Fruit fly (Drosophila melanogaster) whole organism, embryonic: ENCODE measurements around the gene Tep4.

ENCODE experiments used
- Aef1 ChIP-seq: fragments of 200-800 bp; sonication (Bioruptor generic); IDR thresholded peaks from 3 replicates; pipeline ENCODE4 v1.3.6; 2022; ENCODE audit warnings: missing biosample characterization, missing genetic modification characterization
- Awh ChIP-seq: fragments of 200-800 bp; sonication (Bioruptor generic); IDR thresholded peaks from 2 replicates; pipeline ENCODE4, ENCODE4 v1.3.6; 2022; ENCODE audit warnings: missing biosample characterization, missing genetic modification characterization
- BtbVII ChIP-seq: fragments of 200-800 bp; sonication (Bioruptor generic); optimal IDR thresholded peaks from 3 replicates; lab custom pipeline; 2017; ENCODE audit warnings: missing biosample characterization, mild to moderate bottlenecking, missing genetic modification characterization
- CG10267 ChIP-seq: fragments of 200-800 bp; sonication (Bioruptor generic); optimal IDR thresholded peaks from 2 replicates; lab custom pipeline; 2018; ENCODE audit warnings: missing biosample characterization, mild to moderate bottlenecking, missing genetic modification characterization, moderate library complexity
- CG10321 ChIP-seq: fragments of 200-800 bp; sonication (Bioruptor generic); IDR thresholded peaks from 2 replicates; pipeline ENCODE4 v1.3.6; 2022; ENCODE audit warnings: missing biosample characterization, missing genetic modification characterization
- CG11398 ChIP-seq: fragments of 200-800 bp; sonication (Bioruptor generic); optimal IDR thresholded peaks from 2 replicates; lab custom pipeline; 2016; ENCODE audit warnings: missing biosample characterization, missing genetic modification characterization
- CG11456 ChIP-seq: fragments of 200-800 bp; sonication (Bioruptor generic); IDR thresholded peaks from 3 replicates; pipeline ENCODE4 v1.3.6; 2022; ENCODE audit warnings: missing biosample characterization, missing genetic modification characterization
- CG11504 ChIP-seq: fragments of 200-800 bp; sonication (Bioruptor generic); optimal IDR thresholded peaks from 3 replicates; lab custom pipeline; 2019; ENCODE audit warnings: missing biosample characterization, mild to moderate bottlenecking, missing genetic modification characterization, moderate library complexity
- CG12071 ChIP-seq: fragments of 200-800 bp; sonication (Bioruptor generic); optimal IDR thresholded peaks from 3 replicates; lab custom pipeline; 2018; ENCODE audit warnings: missing biosample characterization, mild to moderate bottlenecking, missing genetic modification characterization
- CG13424 ChIP-seq: fragments of 200-800 bp; sonication (Bioruptor generic); optimal IDR thresholded peaks from 2 replicates; lab custom pipeline; 2019; ENCODE audit warnings: missing biosample characterization, mild to moderate bottlenecking, missing genetic modification characterization, moderate library complexity
- CG17359 ChIP-seq: fragments of 200-800 bp; sonication (Bioruptor generic); optimal IDR thresholded peaks from 3 replicates; lab custom pipeline; 2018; ENCODE audit warnings: missing biosample characterization, mild to moderate bottlenecking, missing genetic modification characterization, moderate library complexity
- CG17912 ChIP-seq: fragments of 200-800 bp; sonication (Bioruptor generic); optimal IDR thresholded peaks from 2 replicates; lab custom pipeline; 2018; ENCODE audit warnings: missing biosample characterization, mild to moderate bottlenecking, missing genetic modification characterization
- CG18262 ChIP-seq: fragments of 200-800 bp; optimal IDR thresholded peaks from 3 replicates; lab custom pipeline; 2019; ENCODE audit warnings: missing biosample characterization, mild to moderate bottlenecking, missing genetic modification characterization, moderate library complexity
- CG2120 ChIP-seq: fragments of 200-800 bp; sonication (Bioruptor generic); optimal IDR thresholded peaks from 3 replicates; lab custom pipeline; 2016; ENCODE audit warnings: missing biosample characterization, missing genetic modification characterization
- CG2199 ChIP-seq: fragments of 200-800 bp; sonication (Bioruptor generic); IDR thresholded peaks from 3 replicates; pipeline ENCODE4 v1.3.6; 2022; ENCODE audit warnings: missing biosample characterization, missing genetic modification characterization
- CG30020 ChIP-seq: fragments of 200-800 bp; optimal IDR thresholded peaks from 2 replicates; lab custom pipeline; 2019; ENCODE audit warnings: missing biosample characterization, mild to moderate bottlenecking, missing genetic modification characterization, moderate library complexity
- CG31365 ChIP-seq: fragments of 200-800 bp; sonication (Bioruptor generic); optimal IDR thresholded peaks from 2 replicates; lab custom pipeline; 2018; ENCODE audit warnings: missing biosample characterization, mild to moderate bottlenecking, missing genetic modification characterization
- CG3163 ChIP-seq: fragments of 200-800 bp; sonication (Bioruptor generic); optimal IDR thresholded peaks from 3 replicates; lab custom pipeline; 2016; ENCODE audit warnings: missing biosample characterization, missing genetic modification characterization
- CG33213 ChIP-seq: fragments of 200-800 bp; sonication (Bioruptor generic); optimal IDR thresholded peaks from 3 replicates; lab custom pipeline; 2016; ENCODE audit warnings: missing biosample characterization, missing genetic modification characterization
- CG33557 ChIP-seq: fragments of 200-800 bp; sonication (Bioruptor generic); optimal IDR thresholded peaks from 2 replicates; lab custom pipeline; 2019; ENCODE audit warnings: missing biosample characterization, mild to moderate bottlenecking, missing genetic modification characterization, moderate library complexity
- CG34376 ChIP-seq: fragments of 200-800 bp; sonication (Bioruptor generic); optimal IDR thresholded peaks from 2 replicates; lab custom pipeline; 2018; ENCODE audit warnings: missing biosample characterization, mild to moderate bottlenecking, missing genetic modification characterization
- CG3726 ChIP-seq: fragments of 200-800 bp; sonication (Bioruptor generic); IDR thresholded peaks from 3 replicates; pipeline ENCODE4, ENCODE4 v1.3.6; 2022; ENCODE audit warnings: missing biosample characterization, missing genetic modification characterization
- CG4424 ChIP-seq: fragments of 200-800 bp; sonication (Bioruptor generic); optimal IDR thresholded peaks from 3 replicates; lab custom pipeline; 2016; ENCODE audit warnings: missing biosample characterization, missing genetic modification characterization
- CG6175 ChIP-seq: fragments of 200-800 bp; sonication (Bioruptor generic); IDR thresholded peaks from 3 replicates; pipeline ENCODE4 v1.3.6; 2022; ENCODE audit warnings: missing biosample characterization, missing genetic modification characterization
- CG6683 ChIP-seq: fragments of 200-800 bp; sonication (Bioruptor generic); optimal IDR thresholded peaks from 2 replicates; lab custom pipeline; 2017; ENCODE audit warnings: missing biosample characterization, mild to moderate bottlenecking, missing genetic modification characterization, missing genetic modification reagents
- CG8924 ChIP-seq: fragments of 200-800 bp; optimal IDR thresholded peaks from 3 replicates; lab custom pipeline; 2019; ENCODE audit warnings: missing biosample characterization, mild to moderate bottlenecking, missing genetic modification characterization, moderate library complexity
- CG9437 ChIP-seq: fragments of 200-800 bp; sonication (Bioruptor generic); optimal IDR thresholded peaks from 2 replicates; lab custom pipeline; 2018; ENCODE audit warnings: missing biosample characterization, mild to moderate bottlenecking, missing genetic modification characterization
- Camta ChIP-seq: fragments of 200-800 bp; sonication (Bioruptor generic); optimal IDR thresholded peaks from 2 replicates; lab custom pipeline; 2016; ENCODE audit warnings: missing biosample characterization, missing genetic modification characterization
- Lhr ChIP-seq: fragments of 200-800 bp; sonication (Bioruptor generic); optimal IDR thresholded peaks from 3 replicates; lab custom pipeline; 2017; ENCODE audit warnings: mild to moderate bottlenecking, missing biosample characterization, missing genetic modification reagents, missing genetic modification characterization
- Mes4 ChIP-seq: fragments of 200-800 bp; sonication (Bioruptor generic); optimal IDR thresholded peaks from 2 replicates; lab custom pipeline; 2016; ENCODE audit warnings: missing biosample characterization, missing genetic modification characterization
- Nf-YB ChIP-seq: fragments of 200-800 bp; sonication (Bioruptor generic); optimal IDR thresholded peaks from 3 replicates; lab custom pipeline; 2019; ENCODE audit warnings: missing biosample characterization, mild to moderate bottlenecking, missing genetic modification characterization, moderate library complexity
- Oaz ChIP-seq: fragments of 200-800 bp; sonication (Bioruptor generic); IDR thresholded peaks from 2 replicates; pipeline ENCODE4 v1.3.6; 2022; ENCODE audit warnings: missing biosample characterization, missing genetic modification characterization
- Optix ChIP-seq: fragments of 200-800 bp; sonication (Bioruptor generic); IDR thresholded peaks from 3 replicates; pipeline ENCODE4 v1.3.6; 2022; ENCODE audit warnings: missing biosample characterization, missing genetic modification characterization
- PHDP ChIP-seq: fragments of 200-800 bp; sonication (Bioruptor generic); optimal IDR thresholded peaks from 3 replicates; lab custom pipeline; 2018; ENCODE audit warnings: missing biosample characterization, mild to moderate bottlenecking, missing genetic modification characterization, moderate library complexity
- Ravus ChIP-seq: fragments of 200-800 bp; sonication (Bioruptor generic); IDR thresholded peaks from 2 replicates; pipeline ENCODE4 v1.3.6; 2022; ENCODE audit warnings: missing biosample characterization, missing genetic modification characterization
- Sin3A ChIP-seq: fragments of >200 bp; optimal IDR thresholded peaks from 2 replicates; lab custom pipeline; 2018
- Vsx1 ChIP-seq: fragments of 200-800 bp; sonication (Bioruptor generic); optimal IDR thresholded peaks from 2 replicates; lab custom pipeline; 2017; ENCODE audit warnings: missing biosample characterization, mild to moderate bottlenecking, missing genetic modification characterization, missing genetic modification reagents
- Xrp1 ChIP-seq: fragments of 200-800 bp; sonication (Bioruptor generic); IDR thresholded peaks from 2 replicates; pipeline ENCODE4 v1.3.6; 2022; ENCODE audit warnings: missing biosample characterization, missing genetic modification characterization
- chn ChIP-seq: fragments of 200-800 bp; sonication (Bioruptor generic); optimal IDR thresholded peaks from 2 replicates; lab custom pipeline; 2016; ENCODE audit warnings: missing biosample characterization, missing genetic modification characterization
- emc ChIP-seq: fragments of 200-800 bp; sonication (Bioruptor generic); optimal IDR thresholded peaks from 2 replicates; lab custom pipeline; 2016; ENCODE audit warnings: missing biosample characterization, missing genetic modification characterization
- en ChIP-seq: fragments of 200-800 bp; sonication (Bioruptor generic); optimal IDR thresholded peaks from 2 replicates; lab custom pipeline; 2016; ENCODE audit warnings: missing biosample characterization, missing genetic modification characterization
- fd96Cb ChIP-seq: fragments of 200-800 bp; sonication (Bioruptor generic); optimal IDR thresholded peaks from 2 replicates; lab custom pipeline; 2018; ENCODE audit warnings: missing biosample characterization, mild to moderate bottlenecking, missing genetic modification characterization, moderate library complexity
- lilli ChIP-seq: fragments of 200-800 bp; sonication (Bioruptor generic); optimal IDR thresholded peaks from 3 replicates; lab custom pipeline; 2016; ENCODE audit warnings: missing biosample characterization, missing genetic modification characterization
- nerfin-1 ChIP-seq: fragments of 200-800 bp; sonication (Bioruptor generic); optimal IDR thresholded peaks from 3 replicates; lab custom pipeline; 2019; ENCODE audit warnings: missing biosample characterization, mild to moderate bottlenecking, missing genetic modification characterization, moderate library complexity
- nmo ChIP-seq: fragments of 200-800 bp; sonication (Bioruptor generic); optimal IDR thresholded peaks from 2 replicates; lab custom pipeline; 2018; ENCODE audit warnings: missing biosample characterization, mild to moderate bottlenecking, missing genetic modification characterization, moderate library complexity
- pros ChIP-seq: fragments of 200-800 bp; sonication (Bioruptor generic); optimal IDR thresholded peaks from 3 replicates; lab custom pipeline; 2019; ENCODE audit warnings: missing biosample characterization, mild to moderate bottlenecking, missing genetic modification characterization, moderate library complexity
- pum ChIP-seq: fragments of 200-800 bp; sonication (Bioruptor generic); optimal IDR thresholded peaks from 2 replicates; lab custom pipeline; 2016; ENCODE audit warnings: missing biosample characterization, missing genetic modification characterization
- sisA ChIP-seq: fragments of 200-800 bp; sonication (Bioruptor generic); IDR thresholded peaks from 2 replicates; pipeline ENCODE4 v1.3.6; 2022; ENCODE audit warnings: missing biosample characterization, missing genetic modification characterization
- sug ChIP-seq: fragments of 200-800 bp; optimal IDR thresholded peaks from 2 replicates; lab custom pipeline; 2019; ENCODE audit warnings: missing biosample characterization, mild to moderate bottlenecking, missing genetic modification characterization, moderate library complexity
- tgo ChIP-seq: fragments of 200-800 bp; sonication (Bioruptor generic); IDR thresholded peaks from 3 replicates; pipeline ENCODE4 v1.3.6; 2022; ENCODE audit warnings: missing biosample characterization, missing genetic modification characterization
- yki ChIP-seq: fragments of >200 bp; optimal IDR thresholded peaks from 3 replicates; lab custom pipeline; 2018

Gene Tep4

dm6 chr2L:19537779-19538456 is 10.4 kb upstream of the Tep4 start, which contains the start of gene CG13082 (continued):
- peak; percentile 57 for TF ChIP-seq CG33557 (GFP tag; lab: Kevin White, UChicago)
- no peak for TF ChIP-seq Sin3A
- TF ChIP-seq nerfin-1 (tag; lab: Kevin White, UChicago), result peak; percentile 48
- peak; percentile 42; the same call in 1 of the 2 replicates for TF ChIP-seq sisA (GFP tag; lab: Robert Waterston, UW)
- TF ChIP-seq CG6175, result no peak
- no peak for TF ChIP-seq CG31365
- peak; percentile 37 for TF ChIP-seq pum
- peak; percentile 62 for TF ChIP-seq CG8924 (tag; lab: Kevin White, UChicago)
- no peak for TF ChIP-seq CG11456 (GFP tag; lab: Robert Waterston, UW)
- no peak for TF ChIP-seq CG3726
- no peak for TF ChIP-seq Aef1 (GFP tag; lab: Robert Waterston, UW)
- peak; percentile 16 for TF ChIP-seq CG9437 (GFP tag; lab: Kevin White, UChicago)
- no peak for TF ChIP-seq CG10321
- TF ChIP-seq Vsx1 (GFP tag; lab: Kevin White, UChicago), result peak; percentile 34
- TF ChIP-seq nmo (GFP tag; lab: Kevin White, UChicago), result peak; percentile 78
- TF ChIP-seq CG13424 (tag; lab: Kevin White, UChicago), result peak; percentile 64
- TF ChIP-seq CG17912 (GFP tag; lab: Kevin White, UChicago), result no peak
- TF ChIP-seq pros, result no peak
- TF ChIP-seq yki (lab: Kevin White, UChicago), result no peak
- peak; percentile 29 for TF ChIP-seq lilli (GFP tag; lab: Kevin White, UChicago)
- TF ChIP-seq Awh, result peak; percentile 27; the same call in 1 of the 2 replicates
- TF ChIP-seq Oaz (GFP tag; lab: Robert Waterston, UW), result no peak
- TF ChIP-seq Xrp1 (GFP tag; lab: Robert Waterston, UW), result peak; percentile 81
- TF ChIP-seq CG33213 (GFP tag; lab: Kevin White, UChicago), result no peak
- peak; percentile 24 for TF ChIP-seq Nf-YB
- TF ChIP-seq PHDP (tag; lab: Kevin White, UChicago), result peak; percentile 47
- peak; percentile 50 for TF ChIP-seq Camta
- no peak for TF ChIP-seq CG34376
- peak; percentile 81 for TF ChIP-seq CG18262 (tag; lab: Kevin White, UChicago)
- peak; percentile 11 for TF ChIP-seq CG17359 (tag; lab: Kevin White, UChicago)
- peak; percentile 44 for TF ChIP-seq Lhr (GFP tag; lab: Kevin White, UChicago)
- TF ChIP-seq CG3163 (GFP tag; lab: Kevin White, UChicago), result no peak
- TF ChIP-seq CG30020 (tag; lab: Kevin White, UChicago), result peak; percentile 12
- peak; percentile 60 for TF ChIP-seq CG10267 (tag; lab: Kevin White, UChicago)
- TF ChIP-seq fd96Cb, result peak; percentile 59
- no peak for TF ChIP-seq BtbVII (GFP tag; lab: Kevin White, UChicago)
- no peak for TF ChIP-seq CG11398 (GFP tag; lab: Kevin White, UChicago)
- TF ChIP-seq emc (GFP tag; lab: Kevin White, UChicago), result no peak
- TF ChIP-seq CG11504 (tag; lab: Kevin White, UChicago), result peak; percentile 64
- TF ChIP-seq Mes4 (GFP tag; lab: Kevin White, UChicago), result peak; percentile 40
- no peak for TF ChIP-seq CG2199 (GFP tag; lab: Robert Waterston, UW)
- TF ChIP-seq CG4424, result peak; percentile 75
- peak; percentile 24; the same call in 1 of the 3 replicates for TF ChIP-seq Optix (GFP tag; lab: Robert Waterston, UW)
- TF ChIP-seq tgo, result peak; percentile 35; the same call in 1 of the 3 replicates
- TF ChIP-seq sug, result no peak
- TF ChIP-seq CG2120 (GFP tag; lab: Kevin White, UChicago), result no peak
- TF ChIP-seq CG6683 (GFP tag; lab: Kevin White, UChicago), result no peak
- no peak for TF ChIP-seq Ravus (GFP tag; lab: Robert Waterston, UW)
- TF ChIP-seq chn (GFP tag; lab: Kevin White, UChicago), result peak; percentile 22
- no peak for TF ChIP-seq en (GFP tag; lab: Kevin White, UChicago)
- TF ChIP-seq CG12071 (GFP tag; lab: Kevin White, UChicago), result no peak
